Fruit fly (Drosophila melanogaster) whole organism, embryonic: Measurements from ENCODE around the gene CG6041.
A peak's percentile ranks its signal among the peaks of the same experiment; 100 is the strongest.

Experiments used
- Bgb ChIP-seq: fragments of 200-800 bp; sonication (Bioruptor generic); IDR thresholded peaks from 2 replicates; pipeline ENCODE4 v1.3.6; 2022; ENCODE audit warnings: missing biosample characterization, missing genetic modification characterization; ENCODE audit not compliant: partially characterized antibody
- C15 ChIP-seq: fragments of 200-800 bp; sonication (Bioruptor generic); IDR thresholded peaks from 3 replicates; pipeline ENCODE4 v1.3.6; 2022; ENCODE audit warnings: missing biosample characterization, missing genetic modification characterization
- CG10209 ChIP-seq: fragments of 200-800 bp; sonication (Bioruptor generic); optimal IDR thresholded peaks from 3 replicates; lab custom pipeline; 2017; ENCODE audit warnings: missing biosample characterization, mild to moderate bottlenecking, missing genetic modification characterization, missing genetic modification reagents
- CG12744 ChIP-seq: fragments of 200-800 bp; sonication (Bioruptor generic); optimal IDR thresholded peaks from 2 replicates; lab custom pipeline; 2016; ENCODE audit warnings: missing biosample characterization, missing genetic modification characterization
- CG12769 ChIP-seq: fragments of 200-800 bp; sonication (Bioruptor generic); optimal IDR thresholded peaks from 2 replicates; lab custom pipeline; 2019; ENCODE audit warnings: missing biosample characterization, mild to moderate bottlenecking, missing genetic modification characterization, moderate library complexity
- CG14860 ChIP-seq: fragments of 200-800 bp; sonication (Bioruptor generic); IDR thresholded peaks from 3 replicates; pipeline ENCODE4 v1.3.6; 2022; ENCODE audit warnings: missing biosample characterization, missing genetic modification characterization; ENCODE audit not compliant: partially characterized antibody
- CG16813 ChIP-seq: fragments of 200-800 bp; sonication (Bioruptor generic); IDR thresholded peaks from 3 replicates; pipeline ENCODE4 v1.3.6; 2022; ENCODE audit warnings: missing biosample characterization, missing genetic modification characterization; ENCODE audit not compliant: partially characterized antibody
- CG18764 ChIP-seq: fragments of 200-800 bp; sonication (Bioruptor generic); optimal IDR thresholded peaks from 3 replicates; lab custom pipeline; 2016; ENCODE audit warnings: missing biosample characterization, missing genetic modification characterization
- CG2116 ChIP-seq: fragments of 200-800 bp; sonication (Bioruptor generic); optimal IDR thresholded peaks from 3 replicates; lab custom pipeline; 2018; ENCODE audit warnings: missing biosample characterization, mild to moderate bottlenecking, missing genetic modification characterization
- CG34224 ChIP-seq: fragments of 200-800 bp; sonication (Bioruptor generic); IDR thresholded peaks from 3 replicates; pipeline ENCODE4 v1.3.6; 2022; ENCODE audit warnings: missing biosample characterization, missing genetic modification characterization; ENCODE audit not compliant: partially characterized antibody
- CG34422 ChIP-seq: fragments of 200-800 bp; sonication (Bioruptor generic); IDR thresholded peaks from 3 replicates; pipeline ENCODE4 v1.3.6; 2022; ENCODE audit warnings: missing biosample characterization, missing genetic modification characterization
- CG3726 ChIP-seq: fragments of 200-800 bp; sonication (Bioruptor generic); IDR thresholded peaks from 3 replicates; pipeline ENCODE4, ENCODE4 v1.3.6; 2022; ENCODE audit warnings: missing biosample characterization, missing genetic modification characterization
- CG3995 ChIP-seq: fragments of 200-800 bp; sonication (Bioruptor generic); optimal IDR thresholded peaks from 3 replicates; lab custom pipeline; 2016; ENCODE audit warnings: missing biosample characterization, missing genetic modification characterization
- CG42726 ChIP-seq: fragments of 200-800 bp; sonication (Bioruptor generic); IDR thresholded peaks from 2 replicates; pipeline ENCODE4 v1.3.6; 2022; ENCODE audit warnings: missing biosample characterization, missing genetic modification characterization; ENCODE audit not compliant: partially characterized antibody
- CG6272 ChIP-seq: fragments of 200-800 bp; sonication (Bioruptor generic); IDR thresholded peaks from 2 replicates; pipeline ENCODE4 v1.3.6; 2022; ENCODE audit warnings: missing biosample characterization, missing genetic modification characterization
- CG6765 ChIP-seq: fragments of 200-800 bp; sonication (Bioruptor generic); optimal IDR thresholded peaks from 3 replicates; lab custom pipeline; 2017; ENCODE audit warnings: missing biosample characterization, mild to moderate bottlenecking, missing genetic modification characterization
- CG6791 ChIP-seq: fragments of 200-800 bp; sonication (Bioruptor generic); IDR thresholded peaks from 3 replicates; pipeline ENCODE4 v1.3.6; 2022; ENCODE audit warnings: missing biosample characterization, missing genetic modification characterization; ENCODE audit not compliant: partially characterized antibody
- CG6854 ChIP-seq: fragments of 200-800 bp; sonication (Bioruptor generic); optimal IDR thresholded peaks from 3 replicates; lab custom pipeline; 2017; ENCODE audit warnings: missing biosample characterization, mild to moderate bottlenecking, missing genetic modification characterization
- CG7839 ChIP-seq: fragments of 200-800 bp; sonication (Bioruptor generic); optimal IDR thresholded peaks from 3 replicates; lab custom pipeline; 2018; ENCODE audit warnings: missing biosample characterization, mild to moderate bottlenecking, missing genetic modification characterization, moderate library complexity
- CG7963 ChIP-seq: fragments of 200-800 bp; sonication (Bioruptor generic); IDR thresholded peaks from 3 replicates; pipeline ENCODE4 v1.3.6; 2022; ENCODE audit warnings: missing biosample characterization, missing genetic modification characterization; ENCODE audit not compliant: partially characterized antibody
- CG8924 ChIP-seq: fragments of 200-800 bp; optimal IDR thresholded peaks from 3 replicates; lab custom pipeline; 2019; ENCODE audit warnings: missing biosample characterization, mild to moderate bottlenecking, missing genetic modification characterization, moderate library complexity
- Doc3 ChIP-seq: fragments of 200-800 bp; sonication (Bioruptor generic); IDR thresholded peaks from 3 replicates; pipeline ENCODE4 v1.3.6; 2022; ENCODE audit warnings: missing biosample characterization, missing genetic modification characterization; ENCODE audit not compliant: partially characterized antibody
- E2f2 ChIP-seq: fragments of 200-800 bp; sonication (Bioruptor generic); IDR thresholded peaks from 2 replicates; pipeline ENCODE4 v1.3.6; 2022; ENCODE audit warnings: missing biosample characterization, missing genetic modification characterization
- ERR ChIP-seq: fragments of 200-800 bp; sonication (Bioruptor generic); optimal IDR thresholded peaks from 2 replicates; lab custom pipeline; 2016; ENCODE audit warnings: missing biosample characterization, missing genetic modification characterization
- HLH3B ChIP-seq: fragments of 200-800 bp; sonication (Bioruptor generic); IDR thresholded peaks from 2 replicates; pipeline ENCODE4 v1.3.6; 2022; ENCODE audit warnings: missing biosample characterization, missing genetic modification characterization
- Med ChIP-seq: fragments of 200-800 bp; sonication (Bioruptor generic); peaks from one replicate; lab custom pipeline; 2016; ENCODE audit warnings: missing biosample characterization, missing genetic modification characterization, mild to moderate bottlenecking, inconsistent platforms, moderate library complexity
- Oaz ChIP-seq: fragments of 200-800 bp; sonication (Bioruptor generic); IDR thresholded peaks from 2 replicates; pipeline ENCODE4 v1.3.6; 2022; ENCODE audit warnings: missing biosample characterization, missing genetic modification characterization
- Opbp ChIP-seq: fragments of 200-800 bp; sonication (Bioruptor generic); IDR thresholded peaks from 3 replicates; pipeline ENCODE4 v1.3.6; 2022; ENCODE audit warnings: missing biosample characterization, missing genetic modification characterization; ENCODE audit not compliant: partially characterized antibody
- PHDP ChIP-seq: fragments of 200-800 bp; sonication (Bioruptor generic); optimal IDR thresholded peaks from 3 replicates; lab custom pipeline; 2018; ENCODE audit warnings: missing biosample characterization, mild to moderate bottlenecking, missing genetic modification characterization, moderate library complexity
- Sry-β ChIP-seq: fragments of 200-800 bp; sonication (Bioruptor generic); optimal IDR thresholded peaks from 2 replicates; lab custom pipeline; 2018; ENCODE audit warnings: missing biosample characterization, mild to moderate bottlenecking, missing genetic modification characterization, moderate library complexity
- Usf ChIP-seq: fragments of 200-800 bp; sonication (Bioruptor generic); optimal IDR thresholded peaks from 2 replicates; lab custom pipeline; 2017; ENCODE audit warnings: missing genotype, missing biosample characterization, missing genetic modification characterization
- amos ChIP-seq: fragments of 200-800 bp; sonication (Bioruptor generic); IDR thresholded peaks from 2 replicates; pipeline ENCODE4 v1.3.6; 2022; ENCODE audit warnings: missing biosample characterization, missing genetic modification characterization; ENCODE audit not compliant: partially characterized antibody
- ara ChIP-seq: fragments of 200-800 bp; sonication (Bioruptor generic); IDR thresholded peaks from 2 replicates; pipeline ENCODE4 v1.3.6; 2022; ENCODE audit warnings: missing biosample characterization, missing genetic modification characterization
- ato ChIP-seq: fragments of 200-800 bp; sonication (Bioruptor generic); IDR thresholded peaks from 2 replicates; pipeline ENCODE4 v1.3.6; 2022; ENCODE audit warnings: missing biosample characterization, missing genetic modification characterization; ENCODE audit not compliant: partially characterized antibody
- bsh ChIP-seq, 2 experiments: fragments of 200-800 bp; sonication (Bioruptor generic); optimal IDR thresholded peaks; 2 replicates each; lab custom pipeline; 2017 to 2018; ENCODE audit warnings: mild to moderate bottlenecking in 2 of 2, missing biosample characterization in 2 of 2, missing genetic modification characterization in 2 of 2, moderate library complexity in 1 of 2
- chm ChIP-seq: fragments of 200-800 bp; sonication (Bioruptor generic); IDR thresholded peaks from 2 replicates; pipeline ENCODE4 v1.3.6; 2022; ENCODE audit warnings: missing biosample characterization, missing genetic modification characterization
- fu2 ChIP-seq: fragments of 200-800 bp; sonication (Bioruptor generic); optimal IDR thresholded peaks from 2 replicates; lab custom pipeline; 2016; ENCODE audit warnings: missing biosample characterization, missing genetic modification characterization
- gro ChIP-seq: fragments of 200-800 bp; sonication (Bioruptor generic); optimal IDR thresholded peaks from 2 replicates; lab custom pipeline; 2016; ENCODE audit warnings: missing biosample characterization, missing genetic modification characterization
- hb ChIP-seq: fragments of 200-800 bp; sonication (Bioruptor generic); IDR thresholded peaks from 3 replicates; pipeline ENCODE4 v1.3.6; 2022; ENCODE audit warnings: missing biosample characterization, missing genetic modification characterization; ENCODE audit not compliant: partially characterized antibody
- hbn ChIP-seq: fragments of 200-800 bp; sonication (Bioruptor generic); IDR thresholded peaks from 2 replicates; pipeline ENCODE4 v1.3.6; 2022; ENCODE audit warnings: missing biosample characterization, missing genetic modification characterization; ENCODE audit not compliant: partially characterized antibody
- insv ChIP-seq, 2 experiments: fragments of 200-800 bp; sonication (Bioruptor generic); optimal IDR thresholded peaks; 3 replicates each; lab custom pipeline; 2016 to 2018; ENCODE audit warnings: missing biosample characterization in 2 of 2, missing genetic modification characterization in 2 of 2
- inv ChIP-seq: fragments of 200-800 bp; sonication (Bioruptor generic); IDR thresholded peaks from 2 replicates; pipeline ENCODE4 v1.3.6; 2022; ENCODE audit warnings: missing biosample characterization, missing genetic modification characterization; ENCODE audit not compliant: partially characterized antibody
- nerfin-2 ChIP-seq: fragments of 200-800 bp; sonication (Bioruptor generic); IDR thresholded peaks from 2 replicates; pipeline ENCODE4 v1.3.6; 2022; ENCODE audit warnings: missing biosample characterization, missing genetic modification characterization; ENCODE audit not compliant: partially characterized antibody
- run ChIP-seq: fragments of 200-800 bp; sonication (Bioruptor generic); optimal IDR thresholded peaks from 3 replicates; lab custom pipeline; 2018; ENCODE audit warnings: missing biosample characterization, mild to moderate bottlenecking, missing genetic modification characterization
- sisA ChIP-seq: fragments of 200-800 bp; sonication (Bioruptor generic); IDR thresholded peaks from 2 replicates; pipeline ENCODE4 v1.3.6; 2022; ENCODE audit warnings: missing biosample characterization, missing genetic modification characterization
- slou ChIP-seq: fragments of 200-800 bp; sonication (Bioruptor generic); optimal IDR thresholded peaks from 3 replicates; lab custom pipeline; 2016; ENCODE audit warnings: missing biosample characterization, missing genetic modification characterization
- tll ChIP-seq, 2 experiments: fragments of 200-800 bp in 1 of 2; fragments of >200 bp in 1 of 2; sonication (Bioruptor generic) in 1 of 2; optimal IDR thresholded peaks; 2 replicates each; lab custom pipeline; 2017 to 2019; ENCODE audit warnings: missing biosample characterization in 2 of 2, missing genetic modification characterization in 2 of 2, mild to moderate bottlenecking in 1 of 2, moderate library complexity in 1 of 2
- zen ChIP-seq: fragments of 200-800 bp; sonication (Bioruptor generic); optimal IDR thresholded peaks from 3 replicates; lab custom pipeline; 2018; ENCODE audit warnings: missing biosample characterization, mild to moderate bottlenecking, missing genetic modification characterization, moderate library complexity

CG6041 gene

dm6 chrX:5941824-5942223 is 6.1 kb upstream of the CG6041 start (continued):
- TF ChIP-seq Sry-β (GFP tag; lab: Kevin White, UChicago) (no peak), CG34224 (GFP tag; lab: Robert Waterston, UW) (peak; percentile 65), slou (GFP tag; lab: Kevin White, UChicago) (no peak), CG6765 (GFP tag; lab: Kevin White, UChicago) (no peak), Doc3 (peak; percentile 56), Usf (GFP tag; lab: Kevin White, UChicago) (no peak), run (tag; lab: Kevin White, UChicago) (no peak), CG6854 (no peak), sisA (GFP tag; lab: Robert Waterston, UW) (no peak), Bgb (GFP tag; lab: Robert Waterston, UW) (peak; percentile 68), CG8924 (tag; lab: Kevin White, UChicago) (no peak), chm (no peak), hbn (GFP tag; lab: Robert Waterston, UW) (peak; percentile 56), gro (GFP tag; lab: Kevin White, UChicago) (no peak), E2f2 (GFP tag; lab: Robert Waterston, UW) (peak; percentile 82), CG16813 (GFP tag; lab: Robert Waterston, UW) (peak; percentile 63), amos (GFP tag; lab: Robert Waterston, UW) (peak; percentile 69), CG14860 (GFP tag; lab: Robert Waterston, UW) (peak; percentile 42; the same call in 1 of the 3 replicates), CG18764 (GFP tag; lab: Kevin White, UChicago) (no peak), ERR (GFP tag; lab: Kevin White, UChicago) (no peak), CG3726 (GFP tag; lab: Robert Waterston, UW) (no peak), fu2 (GFP tag; lab: Kevin White, UChicago) (no peak), HLH3B (GFP tag; lab: Robert Waterston, UW) (no peak), CG2116 (peak; percentile 25), tll (GFP tag; optimal IDR thresholded peaks at IDR 0.05; lab: Kevin White, UChicago) (no peak), CG10209 (GFP tag; lab: Kevin White, UChicago) (no peak), CG42726 (peak; percentile 23; the same call in 1 of the 2 replicates), Oaz (GFP tag; lab: Robert Waterston, UW) (no peak), nerfin-2 (0 out of 2 replicates have a peak, but pooled peaks have one; percentile 32), CG34422 (GFP tag; lab: Robert Waterston, UW) (no peak), bsh (GFP tag; optimal IDR thresholded peaks at IDR 0.05; lab: Kevin White, UChicago) (no peak), CG7839 (tag; lab: Kevin White, UChicago) (no peak), ato (peak; percentile 62), PHDP (tag; lab: Kevin White, UChicago) (no peak), insv (GFP tag; optimal IDR thresholded peaks at IDR 0.05; lab: Kevin White, UChicago) (no peak), hb (GFP tag; lab: Robert Waterston, UW) (peak; percentile 26; the same call in 1 of the 3 replicates), Opbp (GFP tag; lab: Robert Waterston, UW) (peak; percentile 80; the same call in 2 of the 3 replicates), zen (no peak), CG7963 (GFP tag; lab: Robert Waterston, UW) (peak; percentile 55; the same call in 2 of the 3 replicates), CG6791 (peak; percentile 71; the same call in 2 of the 3 replicates), C15 (no peak), CG12744 (GFP tag; lab: Kevin White, UChicago) (no peak), CG6272 (no peak), CG3995 (GFP tag; lab: Kevin White, UChicago) (peak; percentile 1), ara (GFP tag; lab: Robert Waterston, UW) (no peak), Med (GFP tag; lab: Kevin White, UChicago) (no peak), inv (GFP tag; lab: Robert Waterston, UW) (peak; percentile 41; the same call in 1 of the 2 replicates), CG12769 (no peak)
